Fruit fly (Drosophila melanogaster) whole organism, embryonic: ENCODE measurements around the gene CG17362.
A peak's percentile ranks its signal among the peaks of the same experiment; 100 is the strongest.

ENCODE experiments used
- ATbp ChIP-seq: fragments of 200-800 bp; sonication (Bioruptor generic); optimal IDR thresholded peaks from 2 replicates; lab custom pipeline; 2017; ENCODE audit warnings: missing biosample characterization, mild to moderate bottlenecking, missing genetic modification characterization, missing genetic modification reagents
- Ada2b ChIP-seq: fragments of 200-800 bp; sonication (Bioruptor generic); IDR thresholded peaks from 2 replicates; pipeline ENCODE4 v1.3.6; 2022; ENCODE audit warnings: missing biosample characterization, missing genetic modification characterization
- BEAF-32 ChIP-seq: fragments of 200-800 bp; sonication (Bioruptor generic); optimal IDR thresholded peaks from 3 replicates; lab custom pipeline; 2017; ENCODE audit warnings: missing biosample characterization, missing genetic modification characterization, mild to moderate bottlenecking, moderate library complexity, missing genetic modification reagents
- Bgb ChIP-seq: fragments of 200-800 bp; sonication (Bioruptor generic); IDR thresholded peaks from 2 replicates; pipeline ENCODE4 v1.3.6; 2022; ENCODE audit warnings: missing biosample characterization, missing genetic modification characterization; ENCODE audit not compliant: partially characterized antibody
- CG11696 ChIP-seq: fragments of 200-800 bp; sonication (Bioruptor generic); IDR thresholded peaks from 2 replicates; pipeline ENCODE4 v1.3.6; 2022; ENCODE audit warnings: missing biosample characterization, missing genetic modification characterization
- CG14014 ChIP-seq: fragments of 200-800 bp; sonication (Bioruptor generic); IDR thresholded peaks from 2 replicates; pipeline ENCODE4 v1.3.6; 2022; ENCODE audit warnings: missing biosample characterization, missing genetic modification characterization
- CG14860 ChIP-seq: fragments of 200-800 bp; sonication (Bioruptor generic); IDR thresholded peaks from 3 replicates; pipeline ENCODE4 v1.3.6; 2022; ENCODE audit warnings: missing biosample characterization, missing genetic modification characterization; ENCODE audit not compliant: partially characterized antibody
- CG17359 ChIP-seq: fragments of 200-800 bp; sonication (Bioruptor generic); optimal IDR thresholded peaks from 3 replicates; lab custom pipeline; 2018; ENCODE audit warnings: missing biosample characterization, mild to moderate bottlenecking, missing genetic modification characterization, moderate library complexity
- CG17361 ChIP-seq: fragments of 200-800 bp; sonication (Bioruptor generic); IDR thresholded peaks from 3 replicates; pipeline ENCODE4 v1.3.6; 2022; ENCODE audit warnings: missing biosample characterization, missing genetic modification characterization
- CG17612 ChIP-seq: fragments of 200-800 bp; sonication (Bioruptor generic); IDR thresholded peaks from 2 replicates; pipeline ENCODE4 v1.3.6; 2022; ENCODE audit warnings: missing biosample characterization, missing genetic modification characterization
- CG17829 ChIP-seq: fragments of 200-800 bp; optimal IDR thresholded peaks from 2 replicates; lab custom pipeline; 2019; ENCODE audit warnings: missing biosample characterization, mild to moderate bottlenecking, missing genetic modification characterization, moderate library complexity
- CG18262 ChIP-seq: fragments of 200-800 bp; optimal IDR thresholded peaks from 3 replicates; lab custom pipeline; 2019; ENCODE audit warnings: missing biosample characterization, mild to moderate bottlenecking, missing genetic modification characterization, moderate library complexity
- CG2199 ChIP-seq: fragments of 200-800 bp; sonication (Bioruptor generic); IDR thresholded peaks from 3 replicates; pipeline ENCODE4 v1.3.6; 2022; ENCODE audit warnings: missing biosample characterization, missing genetic modification characterization
- CG2678 ChIP-seq: fragments of 200-800 bp; sonication (Bioruptor generic); optimal IDR thresholded peaks from 3 replicates; lab custom pipeline; 2019; ENCODE audit warnings: missing biosample characterization, mild to moderate bottlenecking, missing genetic modification characterization, moderate library complexity
- CG2712 ChIP-seq: fragments of 200-800 bp; optimal IDR thresholded peaks from 3 replicates; lab custom pipeline; 2019; ENCODE audit warnings: missing biosample characterization, mild to moderate bottlenecking, missing genetic modification characterization, moderate library complexity
- CG31388 ChIP-seq: fragments of 200-800 bp; sonication (Bioruptor generic); optimal IDR thresholded peaks from 2 replicates; lab custom pipeline; 2016; ENCODE audit warnings: missing biosample characterization, missing genetic modification characterization
- CG32532 ChIP-seq: fragments of 200-800 bp; sonication (Bioruptor generic); IDR thresholded peaks from 2 replicates; pipeline ENCODE4 v1.3.6; 2022; ENCODE audit warnings: missing biosample characterization, missing genetic modification characterization
- CG33557 ChIP-seq: fragments of 200-800 bp; sonication (Bioruptor generic); optimal IDR thresholded peaks from 2 replicates; lab custom pipeline; 2019; ENCODE audit warnings: missing biosample characterization, mild to moderate bottlenecking, missing genetic modification characterization, moderate library complexity
- CG4617 ChIP-seq: fragments of 200-800 bp; sonication (Bioruptor generic); optimal IDR thresholded peaks from 3 replicates; lab custom pipeline; 2016; ENCODE audit warnings: missing biosample characterization, missing genetic modification characterization, borderline replicate concordance
- CG6254 ChIP-seq: fragments of 200-800 bp; sonication (Bioruptor generic); optimal IDR thresholded peaks from 3 replicates; lab custom pipeline; 2017; ENCODE audit warnings: mild to moderate bottlenecking, missing biosample characterization, missing genetic modification reagents, missing genetic modification characterization
- CG6689 ChIP-seq: fragments of 200-800 bp; sonication (Bioruptor generic); IDR thresholded peaks from 2 replicates; pipeline ENCODE4 v1.3.6; 2022; ENCODE audit warnings: missing biosample characterization, missing genetic modification characterization
- CoRest ChIP-seq: fragments of 200-800 bp; sonication (Bioruptor generic); optimal IDR thresholded peaks from 3 replicates; lab custom pipeline; 2018; ENCODE audit warnings: missing biosample characterization, mild to moderate bottlenecking, missing genetic modification characterization, moderate library complexity
- D ChIP-seq, 2 experiments: fragments of 200-800 bp in 1 of 2; fragments of >200 bp in 1 of 2; sonication (Bioruptor generic) in 1 of 2; optimal IDR thresholded peaks; 2 replicates in 1 of 2; 3 replicates in 1 of 2; lab custom pipeline; 2017; ENCODE audit warnings: mild to moderate bottlenecking in 1 of 2, missing biosample characterization in 1 of 2, missing genetic modification characterization in 1 of 2, missing genetic modification reagents in 1 of 2
- Drgx ChIP-seq: fragments of 200-800 bp; sonication (Bioruptor generic); IDR thresholded peaks from 2 replicates; pipeline ENCODE4 v1.3.6; 2022; ENCODE audit warnings: missing biosample characterization, missing genetic modification characterization
- E2f2 ChIP-seq: fragments of 200-800 bp; sonication (Bioruptor generic); IDR thresholded peaks from 2 replicates; pipeline ENCODE4 v1.3.6; 2022; ENCODE audit warnings: missing biosample characterization, missing genetic modification characterization
- HLH4C ChIP-seq: fragments of 200-800 bp; sonication (Bioruptor generic); IDR thresholded peaks from 3 replicates; pipeline ENCODE4 v1.3.6; 2022; ENCODE audit warnings: missing biosample characterization, missing genetic modification characterization; ENCODE audit not compliant: partially characterized antibody
- HmgD ChIP-seq: fragments of 200-800 bp; sonication (Bioruptor generic); optimal IDR thresholded peaks from 3 replicates; lab custom pipeline; 2016; ENCODE audit warnings: missing biosample characterization, missing genetic modification characterization
- Hmr ChIP-seq: fragments of 200-800 bp; sonication (Bioruptor generic); optimal IDR thresholded peaks from 3 replicates; lab custom pipeline; 2017; ENCODE audit warnings: mild to moderate bottlenecking, missing biosample characterization, missing genetic modification reagents, missing genetic modification characterization
- Lim3 ChIP-seq: fragments of 200-800 bp; sonication (Bioruptor generic); IDR thresholded peaks from 2 replicates; pipeline ENCODE4 v1.3.6; 2022; ENCODE audit warnings: missing biosample characterization, missing genetic modification characterization
- MBD-R2 ChIP-seq: fragments of 200-800 bp; sonication (Bioruptor generic); IDR thresholded peaks from 2 replicates; pipeline ENCODE4 v1.3.6; 2022; ENCODE audit warnings: missing biosample characterization, missing genetic modification characterization
- Pdp1 ChIP-seq, 2 experiments: fragments of 200-800 bp; sonication (Bioruptor generic); optimal IDR thresholded peaks; 3 replicates each; lab custom pipeline; 2016; ENCODE audit warnings: missing biosample characterization in 2 of 2, missing genetic modification characterization in 2 of 2, mild to moderate bottlenecking in 1 of 2, moderate library complexity in 1 of 2
- Sry-δ ChIP-seq: fragments of 200-800 bp; sonication (Bioruptor generic); optimal IDR thresholded peaks from 2 replicates; lab custom pipeline; 2016; ENCODE audit warnings: missing biosample characterization, missing genetic modification characterization
- bab2 ChIP-seq: fragments of 200-800 bp; sonication (Bioruptor generic); optimal IDR thresholded peaks from 2 replicates; lab custom pipeline; 2016; ENCODE audit warnings: missing biosample characterization, missing genetic modification characterization
- btn ChIP-seq: fragments of 200-800 bp; sonication (Bioruptor generic); optimal IDR thresholded peaks from 2 replicates; lab custom pipeline; 2016; ENCODE audit warnings: missing biosample characterization, missing genetic modification characterization
- cg ChIP-seq: fragments of 200-800 bp; sonication (Bioruptor generic); optimal IDR thresholded peaks from 3 replicates; lab custom pipeline; 2019; ENCODE audit warnings: missing biosample characterization, mild to moderate bottlenecking, missing genetic modification characterization, moderate library complexity
- dati ChIP-seq: fragments of 200-800 bp; sonication (Bioruptor generic); IDR thresholded peaks from 2 replicates; pipeline ENCODE4 v1.3.6; 2022; ENCODE audit warnings: missing biosample characterization, missing genetic modification characterization
- ems ChIP-seq: fragments of 200-800 bp; sonication (Bioruptor generic); optimal IDR thresholded peaks from 3 replicates; lab custom pipeline; 2016; ENCODE audit warnings: missing biosample characterization, missing genetic modification characterization
- en ChIP-seq: fragments of 200-800 bp; sonication (Bioruptor generic); optimal IDR thresholded peaks from 2 replicates; lab custom pipeline; 2016; ENCODE audit warnings: missing biosample characterization, missing genetic modification characterization
- grau ChIP-seq: fragments of 200-800 bp; optimal IDR thresholded peaks from 3 replicates; lab custom pipeline; 2019; ENCODE audit warnings: missing biosample characterization, mild to moderate bottlenecking, missing genetic modification characterization, moderate library complexity
- inv ChIP-seq: fragments of 200-800 bp; sonication (Bioruptor generic); IDR thresholded peaks from 2 replicates; pipeline ENCODE4 v1.3.6; 2022; ENCODE audit warnings: missing biosample characterization, missing genetic modification characterization; ENCODE audit not compliant: partially characterized antibody
- pan ChIP-seq, 4 experiments: fragments of >200 bp in 3 of 4; fragments of 200-800 bp in 1 of 4; sonication (Bioruptor generic) in 1 of 4; optimal IDR thresholded peaks in 3 of 4; IDR thresholded peaks in 1 of 4; 2 replicates each; pipeline versions ENCODE4 v1.3.6 to Lab custom; 2017 to 2022; ENCODE audit warnings: missing biosample characterization in 2 of 4, missing genetic modification characterization in 2 of 4, mixed read lengths in 1 of 4
- slbo ChIP-seq: fragments of 200-800 bp; sonication (Bioruptor generic); IDR thresholded peaks from 2 replicates; pipeline ENCODE4 v1.3.6; 2022; ENCODE audit warnings: missing biosample characterization, missing genetic modification characterization
- sqz ChIP-seq: fragments of 200-800 bp; sonication (Bioruptor generic); optimal IDR thresholded peaks from 3 replicates; lab custom pipeline; 2018; ENCODE audit warnings: missing biosample characterization, mild to moderate bottlenecking, missing genetic modification characterization
- tgo ChIP-seq: fragments of 200-800 bp; sonication (Bioruptor generic); IDR thresholded peaks from 3 replicates; pipeline ENCODE4 v1.3.6; 2022; ENCODE audit warnings: missing biosample characterization, missing genetic modification characterization
- trh ChIP-seq: fragments of 200-800 bp; sonication (Bioruptor generic); optimal IDR thresholded peaks from 2 replicates; lab custom pipeline; 2016; ENCODE audit warnings: missing biosample characterization, missing genetic modification characterization
- wdn ChIP-seq: fragments of 200-800 bp; sonication (Bioruptor generic); IDR thresholded peaks from 2 replicates; pipeline ENCODE4 v1.3.6; 2022; ENCODE audit warnings: missing biosample characterization, missing genetic modification characterization

The CG17362 gene

dm6 chr3L:13993742-13994719 is 7.6 kb downstream of the CG17362 start, which contains the start of gene CtsK1 (continued):
- peak; percentile 48 for TF ChIP-seq CG2678 (tag; lab: Kevin White, UChicago)
- TF ChIP-seq HmgD: no peak
- peak; percentile 62; the same call in 2 of the 3 replicates for TF ChIP-seq CG17361 (GFP tag; lab: Robert Waterston, UW)
- peak; percentile 9 for TF ChIP-seq CoRest (tag; lab: Kevin White, UChicago)
- TF ChIP-seq CG31388 (GFP tag; lab: Kevin White, UChicago): no peak
- TF ChIP-seq CG17359 (tag; lab: Kevin White, UChicago): peak; percentile 66
- peak; percentile 67 for TF ChIP-seq inv (GFP tag; lab: Robert Waterston, UW)
- TF ChIP-seq dati (GFP tag; lab: Robert Waterston, UW): 0 out of 2 replicates have a peak, but pooled peaks have one; percentile 4
- TF ChIP-seq slbo (GFP tag; lab: Robert Waterston, UW): peak; percentile 49
- peak; percentile 15 for TF ChIP-seq cg
- TF ChIP-seq CG17612 (GFP tag; lab: Robert Waterston, UW): no peak
- peak; percentile 47 for TF ChIP-seq CG6689 (GFP tag; lab: Robert Waterston, UW)
- TF ChIP-seq BEAF-32 (GFP tag; lab: Kevin White, UChicago): peak; percentile 77
- TF ChIP-seq btn: no peak
- TF ChIP-seq CG17829 (tag; lab: Kevin White, UChicago): peak; percentile 33
- TF ChIP-seq Bgb: peak; percentile 72; the same call in 1 of the 2 replicates
- no peak for TF ChIP-seq en
- TF ChIP-seq Sry-δ (GFP tag; lab: Kevin White, UChicago): peak; percentile 77
- TF ChIP-seq Hmr (GFP tag; lab: Kevin White, UChicago): peak; percentile 30
- 0 out of 2 replicates have a peak, but pooled peaks have one; percentile 21 for TF ChIP-seq CG14014 (GFP tag; lab: Robert Waterston, UW)
- TF ChIP-seq pan (optimal IDR thresholded peaks at IDR 0.05; lab: Kevin White, UChicago): no peak
- peak in 1 of 2 experiments; percentile 74 for TF ChIP-seq pan (GFP tag; optimal IDR thresholded peaks at IDR 0.05 in 1 of 2, IDR thresholded peaks at IDR 0.05 in 1 of 2)
- TF ChIP-seq CG33557 (GFP tag; lab: Kevin White, UChicago): no peak
- TF ChIP-seq D (optimal IDR thresholded peaks at IDR 0.05; lab: Kevin White, UChicago): no peak
- no peak for TF ChIP-seq D (GFP tag; optimal IDR thresholded peaks at IDR 0.05; lab: Kevin White, UChicago)
- TF ChIP-seq sqz (GFP tag; lab: Kevin White, UChicago): peak; percentile 54
- peak; percentile 99 for TF ChIP-seq CG6254 (GFP tag; lab: Kevin White, UChicago)
- TF ChIP-seq bab2 (GFP tag; lab: Kevin White, UChicago): no peak
- peak; percentile 74 for TF ChIP-seq E2f2
- TF ChIP-seq CG32532 (GFP tag; lab: Robert Waterston, UW): peak; percentile 51; the same call in 1 of the 2 replicates
- no peak for TF ChIP-seq Lim3 (GFP tag; lab: Robert Waterston, UW)
- TF ChIP-seq ems (GFP tag; lab: Kevin White, UChicago): no peak
- peak; percentile 16 for TF ChIP-seq grau (tag; lab: Kevin White, UChicago)
- no peak for TF ChIP-seq CG2199
- peak; percentile 40; the same call in 2 of the 3 replicates for TF ChIP-seq CG14860 (GFP tag; lab: Robert Waterston, UW)
- peak; percentile 50 for TF ChIP-seq CG18262 (tag; lab: Kevin White, UChicago)
- TF ChIP-seq Pdp1 (GFP tag; optimal IDR thresholded peaks at IDR 0.05; lab: Kevin White, UChicago): peak in 1 of 2 experiments; percentile 3
- TF ChIP-seq wdn: no peak
- no peak for TF ChIP-seq CG4617
- TF ChIP-seq ATbp (GFP tag; lab: Kevin White, UChicago): peak; percentile 4
- peak; percentile 82 for TF ChIP-seq Drgx (GFP tag; lab: Robert Waterston, UW)
- TF ChIP-seq HLH4C (GFP tag; lab: Robert Waterston, UW): peak; percentile 53; the same call in 1 of the 3 replicates
- peak; percentile 50 for TF ChIP-seq CG2712 (tag; lab: Kevin White, UChicago)
- no peak for TF ChIP-seq trh (GFP tag; lab: Kevin White, UChicago)
- TF ChIP-seq MBD-R2 (GFP tag; lab: Robert Waterston, UW): no peak; the same call in 1 of the 2 replicates
- peak; percentile 16; the same call in 1 of the 3 replicates for TF ChIP-seq tgo (GFP tag; lab: Robert Waterston, UW)
- 0 out of 2 replicates have a peak, but pooled peaks have one; percentile 10 for TF ChIP-seq Ada2b
- peak; percentile 84 for TF ChIP-seq CG11696 (GFP tag; lab: Robert Waterston, UW)
